Fruit fly (Drosophila melanogaster) whole organism, prepupa: ENCODE measurements around the gene CG3961.
A peak's percentile ranks its signal among the peaks of the same experiment; 100 is the strongest.

Experiments
- Blimp-1 ChIP-seq: fragments of 200-800 bp; sonication (Bioruptor generic); optimal IDR thresholded peaks from 3 replicates; lab custom pipeline; 2017; ENCODE audit warnings: missing biosample characterization, missing genetic modification characterization, mild to moderate bottlenecking, moderate library complexity, missing genetic modification reagents
- CG10669 ChIP-seq: fragments of 200-800 bp; sonication (Bioruptor generic); optimal IDR thresholded peaks from 3 replicates; lab custom pipeline; 2018; ENCODE audit warnings: missing biosample characterization, mild to moderate bottlenecking, missing genetic modification characterization, moderate library complexity
- CG11294 ChIP-seq: fragments of 200-800 bp; sonication (Bioruptor generic); IDR thresholded peaks from 2 replicates; pipeline ENCODE4 v1.3.6; 2022; ENCODE audit warnings: missing biosample characterization, missing genetic modification characterization
- CG11902 ChIP-seq: fragments of 200-800 bp; sonication (Bioruptor generic); optimal IDR thresholded peaks from 3 replicates; lab custom pipeline; 2016; ENCODE audit warnings: missing biosample characterization, missing genetic modification characterization
- CG1621 ChIP-seq: fragments of 200-800 bp; sonication (Bioruptor generic); optimal IDR thresholded peaks from 3 replicates; lab custom pipeline; 2018; ENCODE audit warnings: missing biosample characterization, mild to moderate bottlenecking, missing genetic modification characterization
- CG3032 ChIP-seq: fragments of 200-800 bp; optimal IDR thresholded peaks from 2 replicates; lab custom pipeline; 2019; ENCODE audit warnings: missing biosample characterization, mild to moderate bottlenecking, missing genetic modification characterization, moderate library complexity
- CG31627 ChIP-seq: fragments of 200-800 bp; sonication (Bioruptor generic); optimal IDR thresholded peaks from 3 replicates; lab custom pipeline; 2016; ENCODE audit warnings: missing biosample characterization, missing genetic modification characterization
- CG34406 ChIP-seq: fragments of 200-800 bp; sonication (Bioruptor generic); optimal IDR thresholded peaks from 3 replicates; lab custom pipeline; 2016; ENCODE audit warnings: missing biosample characterization, missing genetic modification characterization
- CG3919 ChIP-seq: fragments of 200-800 bp; sonication (Bioruptor generic); optimal IDR thresholded peaks from 3 replicates; lab custom pipeline; 2016; ENCODE audit warnings: missing biosample characterization, missing genetic modification characterization
- CG6163 ChIP-seq: fragments of 200-800 bp; sonication (Bioruptor generic); IDR thresholded peaks from 3 replicates; pipeline ENCODE4 v1.3.6; 2022; ENCODE audit warnings: missing biosample characterization, missing genetic modification characterization
- CG6792 ChIP-seq: fragments of 200-800 bp; sonication (Bioruptor generic); optimal IDR thresholded peaks from 3 replicates; lab custom pipeline; 2016; ENCODE audit warnings: missing biosample characterization, missing genetic modification characterization
- CG6808 ChIP-seq: fragments of 200-800 bp; sonication (Bioruptor generic); optimal IDR thresholded peaks from 3 replicates; lab custom pipeline; 2017; ENCODE audit warnings: missing biosample characterization, missing genetic modification characterization, mild to moderate bottlenecking, moderate library complexity, missing genetic modification reagents
- CG6854 ChIP-seq: fragments of 200-800 bp; sonication (Bioruptor generic); optimal IDR thresholded peaks from 2 replicates; lab custom pipeline; 2017; ENCODE audit warnings: missing biosample characterization, mild to moderate bottlenecking, missing genetic modification characterization
- CG7368 ChIP-seq: fragments of 200-800 bp; sonication (Bioruptor generic); optimal IDR thresholded peaks from 3 replicates; lab custom pipeline; 2016; ENCODE audit warnings: missing biosample characterization, missing genetic modification characterization
- CG8119 ChIP-seq: fragments of 200-800 bp; sonication (Bioruptor generic); IDR thresholded peaks from 3 replicates; pipeline ENCODE4 v1.3.6; 2022; ENCODE audit warnings: missing biosample characterization, missing genetic modification characterization
- CG8319 ChIP-seq: fragments of 200-800 bp; sonication (Bioruptor generic); optimal IDR thresholded peaks from 3 replicates; lab custom pipeline; 2016; ENCODE audit warnings: missing biosample characterization, missing genetic modification characterization
- CG8632 ChIP-seq: fragments of 200-800 bp; sonication (Bioruptor generic); optimal IDR thresholded peaks from 3 replicates; lab custom pipeline; 2016; ENCODE audit warnings: missing biosample characterization, missing genetic modification characterization
- CG9139 ChIP-seq: fragments of 200-800 bp; sonication (Bioruptor generic); optimal IDR thresholded peaks from 3 replicates; lab custom pipeline; 2017; ENCODE audit warnings: missing biosample characterization, mild to moderate bottlenecking, missing genetic modification characterization
- Eip75B ChIP-seq: fragments of 200-800 bp; sonication (Bioruptor generic); optimal IDR thresholded peaks from 3 replicates; lab custom pipeline; 2016; ENCODE audit warnings: missing biosample characterization, missing genetic modification characterization
- Eip78C ChIP-seq: fragments of 200-800 bp; sonication (Bioruptor generic); peaks from one replicate; lab custom pipeline; 2016; ENCODE audit warnings: missing biosample characterization, missing genetic modification characterization
- Eip93F ChIP-seq: fragments of 200-800 bp; sonication (Bioruptor generic); optimal IDR thresholded peaks from 2 replicates; lab custom pipeline; 2016; ENCODE audit warnings: missing biosample characterization, mild to moderate bottlenecking, missing genetic modification characterization
- Gug ChIP-seq: fragments of 200-800 bp; sonication (Bioruptor generic); IDR thresholded peaks from 2 replicates; pipeline ENCODE4 v1.3.6; 2022; ENCODE audit warnings: missing biosample characterization, missing genetic modification characterization
- Hr39 ChIP-seq: fragments of 200-800 bp; sonication (Bioruptor generic); optimal IDR thresholded peaks from 2 replicates; lab custom pipeline; 2016; ENCODE audit warnings: missing biosample characterization, missing genetic modification characterization
- Hr4 ChIP-seq: fragments of 200-800 bp; sonication (Bioruptor generic); optimal IDR thresholded peaks from 3 replicates; lab custom pipeline; 2016; ENCODE audit warnings: missing biosample characterization, missing genetic modification characterization
- Met ChIP-seq: fragments of 200-800 bp; sonication (Bioruptor generic); optimal IDR thresholded peaks from 3 replicates; lab custom pipeline; 2016; ENCODE audit warnings: missing biosample characterization, missing genetic modification characterization
- OdsH ChIP-seq: fragments of 200-800 bp; sonication (Bioruptor generic); optimal IDR thresholded peaks from 3 replicates; lab custom pipeline; 2016; ENCODE audit warnings: missing biosample characterization, missing genetic modification characterization
- Smox ChIP-seq: fragments of 200-800 bp; sonication (Bioruptor generic); optimal IDR thresholded peaks from 3 replicates; lab custom pipeline; 2016; ENCODE audit warnings: missing biosample characterization, missing genetic modification characterization
- Sox14 ChIP-seq: fragments of 200-800 bp; sonication (Bioruptor generic); optimal IDR thresholded peaks from 3 replicates; lab custom pipeline; 2016; ENCODE audit warnings: missing biosample characterization, missing genetic modification characterization
- Sox15 ChIP-seq: fragments of 200-800 bp; sonication (Bioruptor generic); optimal IDR thresholded peaks from 3 replicates; lab custom pipeline; 2016; ENCODE audit warnings: missing biosample characterization, missing genetic modification characterization
- achi ChIP-seq: fragments of 200-800 bp; sonication (Bioruptor generic); optimal IDR thresholded peaks from 3 replicates; lab custom pipeline; 2016; ENCODE audit warnings: missing biosample characterization, missing genetic modification characterization
- acj6 ChIP-seq: fragments of 200-800 bp; sonication (Bioruptor generic); optimal IDR thresholded peaks from 3 replicates; lab custom pipeline; 2016; ENCODE audit warnings: missing biosample characterization, missing genetic modification characterization
- cyc ChIP-seq: fragments of 200-800 bp; sonication (Bioruptor generic); optimal IDR thresholded peaks from 3 replicates; lab custom pipeline; 2016; ENCODE audit warnings: missing biosample characterization, missing genetic modification characterization
- esn ChIP-seq: fragments of 200-800 bp; sonication (Bioruptor generic); optimal IDR thresholded peaks from 2 replicates; lab custom pipeline; 2016; ENCODE audit warnings: missing biosample characterization, mild to moderate bottlenecking, missing genetic modification characterization, moderate library complexity
- fd85E ChIP-seq: fragments of 200-800 bp; sonication (Bioruptor generic); optimal IDR thresholded peaks from 3 replicates; lab custom pipeline; 2016; ENCODE audit warnings: missing biosample characterization, missing genetic modification characterization
- lz ChIP-seq: fragments of 200-800 bp; sonication (Bioruptor generic); optimal IDR thresholded peaks from 3 replicates; lab custom pipeline; 2016; ENCODE audit warnings: missing biosample characterization, missing genetic modification characterization
- pdm3 ChIP-seq: fragments of 200-800 bp; sonication (Bioruptor generic); optimal IDR thresholded peaks from 3 replicates; lab custom pipeline; 2016; ENCODE audit warnings: missing biosample characterization, missing genetic modification characterization
- spab ChIP-seq: fragments of 200-800 bp; sonication (Bioruptor generic); optimal IDR thresholded peaks from 2 replicates; lab custom pipeline; 2017; ENCODE audit warnings: missing biosample characterization, mild to moderate bottlenecking, missing genetic modification characterization, missing genetic modification reagents
- ss ChIP-seq, 2 experiments: fragments of 200-800 bp; sonication (Bioruptor generic); optimal IDR thresholded peaks; 2 replicates in 1 of 2; 3 replicates in 1 of 2; lab custom pipeline; 2017 to 2018; ENCODE audit warnings: mild to moderate bottlenecking in 2 of 2, missing biosample characterization in 2 of 2, missing genetic modification characterization in 2 of 2, moderate library complexity in 1 of 2
- svp ChIP-seq: fragments of 200-800 bp; sonication (Bioruptor generic); peaks from one replicate; lab custom pipeline; 2016; ENCODE audit warnings: missing biosample characterization, missing genetic modification characterization
- vri ChIP-seq: fragments of 200-800 bp; sonication (Bioruptor generic); optimal IDR thresholded peaks from 3 replicates; lab custom pipeline; 2016; ENCODE audit warnings: missing biosample characterization, mild to moderate bottlenecking, missing genetic modification characterization

CG3961 gene

dm6 chr3L:18861893-18862292, 28.4 kb downstream of the CG3961 start:
- no peak for TF ChIP-seq Eip78C (GFP tag; lab: Kevin White, UChicago)

- no peak for TF ChIP-seq Met (GFP tag; lab: Kevin White, UChicago)
These were observed 29.8 kb downstream of the CG3961 start for dm6 chr3L:18860467-18860866.

- TF ChIP-seq CG8119 (no peak), Sox15 (GFP tag; lab: Kevin White, UChicago) (no peak), CG11902 (GFP tag; lab: Kevin White, UChicago) (no peak)
These were observed 35.9 kb downstream of the CG3961 start for dm6 chr3L:18854412-18854811.

DNA sequence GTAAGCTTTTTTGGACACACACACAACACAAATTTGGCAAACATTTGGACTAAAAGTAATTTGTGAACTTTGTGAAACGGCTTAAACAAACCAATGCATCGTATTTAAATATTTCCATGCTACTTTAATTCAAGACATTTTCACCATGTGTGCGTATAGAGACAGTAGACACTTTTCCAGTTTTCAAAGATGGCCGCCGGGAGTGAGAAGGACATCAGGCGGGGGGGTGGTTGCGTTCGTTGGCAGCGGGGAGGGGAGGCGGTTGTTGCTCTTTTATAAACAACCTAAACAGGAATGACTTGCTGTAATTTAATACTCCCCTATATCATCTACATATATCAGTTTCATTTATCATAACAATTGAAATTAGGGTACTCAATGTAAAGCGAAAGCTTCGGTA, 36.8 kb downstream of the CG3961 start:
- TF ChIP-seq Sox14 (GFP tag; lab: Kevin White, UChicago) = no peak
- no peak for TF ChIP-seq CG3919
- no peak for TF ChIP-seq pdm3 (GFP tag; lab: Kevin White, UChicago)
- TF ChIP-seq CG9139 (GFP tag; lab: Kevin White, UChicago) = no peak
- TF ChIP-seq ss (GFP tag; optimal IDR thresholded peaks at IDR 0.05; lab: Kevin White, UChicago) = no peak
- TF ChIP-seq CG7368 (GFP tag; lab: Kevin White, UChicago) = no peak
- TF ChIP-seq CG11294 (GFP tag; lab: Robert Waterston, UW) = no peak
- TF ChIP-seq CG8319 (GFP tag; lab: Kevin White, UChicago) = no peak
- TF ChIP-seq CG6163 (GFP tag; lab: Robert Waterston, UW) = no peak
- no peak for TF ChIP-seq CG10669
- TF ChIP-seq fd85E (GFP tag; lab: Kevin White, UChicago) = no peak
- TF ChIP-seq Met (GFP tag; lab: Kevin White, UChicago) = no peak
- no peak for TF ChIP-seq Gug (GFP tag; lab: Robert Waterston, UW)
- no peak for TF ChIP-seq CG3032
- no peak for TF ChIP-seq Hr4 (GFP tag; lab: Kevin White, UChicago)
- TF ChIP-seq Eip75B = no peak
- TF ChIP-seq CG8632 = no peak
- no peak for TF ChIP-seq svp (GFP tag; lab: Kevin White, UChicago)
- TF ChIP-seq lz (GFP tag; lab: Kevin White, UChicago) = no peak
- TF ChIP-seq, all 60 proteins: peak for 0

- TF ChIP-seq Eip78C (GFP tag; lab: Kevin White, UChicago) = no peak
- no peak for TF ChIP-seq CG7368 (GFP tag; lab: Kevin White, UChicago)
- no peak for TF ChIP-seq CG1621 (tag; lab: Kevin White, UChicago)
- no peak for TF ChIP-seq Sox14 (GFP tag; lab: Kevin White, UChicago)
These were observed 38.1 kb downstream of the CG3961 start for dm6 chr3L:18852223-18852622.

DNA sequence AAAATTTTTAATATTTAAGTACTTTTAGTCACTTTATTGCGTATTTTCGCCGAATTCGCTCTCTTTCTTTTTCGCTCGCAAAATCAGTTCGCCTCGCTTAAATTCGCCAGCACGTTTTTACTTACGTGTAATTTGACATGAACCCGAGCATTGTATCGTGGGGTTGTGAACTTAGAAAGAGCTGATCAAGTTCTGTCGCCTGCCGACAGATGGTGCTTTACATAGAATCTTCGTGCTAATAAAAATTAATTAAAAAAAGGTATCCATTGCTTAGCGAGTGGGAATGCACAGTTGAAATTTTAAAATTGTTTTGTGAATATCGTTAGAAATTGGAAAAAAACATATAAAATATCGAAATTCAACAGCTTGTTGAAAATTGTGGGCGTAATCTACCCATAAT, 41.8 kb downstream of the CG3961 start:
- no peak for TF ChIP-seq spab (GFP tag; lab: Kevin White, UChicago)
- peak; percentile 25 for TF ChIP-seq acj6 (GFP tag; lab: Kevin White, UChicago)
- TF ChIP-seq CG6792 (GFP tag; lab: Kevin White, UChicago) = peak; percentile 17
- TF ChIP-seq CG31627 (GFP tag; lab: Kevin White, UChicago) = peak; percentile 63
- peak; percentile 10 for TF ChIP-seq vri (GFP tag; lab: Kevin White, UChicago)
- no peak for TF ChIP-seq Blimp-1
- no peak for TF ChIP-seq CG11294 (GFP tag; lab: Robert Waterston, UW)
- TF ChIP-seq CG8319 (GFP tag; lab: Kevin White, UChicago) = peak; percentile 0
- TF ChIP-seq cyc (GFP tag; lab: Kevin White, UChicago) = peak; percentile 59
- peak; percentile 37 for TF ChIP-seq Smox (GFP tag; lab: Kevin White, UChicago)
- peak; percentile 66 for TF ChIP-seq esn (GFP tag; lab: Kevin White, UChicago)
- peak; percentile 56 for TF ChIP-seq lz (GFP tag; lab: Kevin White, UChicago)
- TF ChIP-seq OdsH = peak; percentile 43
- peak; percentile 1 for TF ChIP-seq Eip93F
- TF ChIP-seq achi = peak; percentile 16
- peak; percentile 66 for TF ChIP-seq pdm3 (GFP tag; lab: Kevin White, UChicago)
- peak; percentile 44 for TF ChIP-seq Eip75B
- TF ChIP-seq CG6163 (GFP tag; lab: Robert Waterston, UW) = no peak
- peak; percentile 35 for TF ChIP-seq Hr4 (GFP tag; lab: Kevin White, UChicago)
- no peak for TF ChIP-seq CG11902 (GFP tag; lab: Kevin White, UChicago)
- no peak for TF ChIP-seq CG6854 (GFP tag; lab: Kevin White, UChicago)
- TF ChIP-seq Hr39 (GFP tag; lab: Kevin White, UChicago) = peak; percentile 53
- TF ChIP-seq Met (GFP tag; lab: Kevin White, UChicago) = peak; percentile 46
- peak; percentile 13 for TF ChIP-seq CG7368 (GFP tag; lab: Kevin White, UChicago)
- TF ChIP-seq CG34406 = no peak
- TF ChIP-seq CG6808 (GFP tag; lab: Kevin White, UChicago) = no peak
- TF ChIP-seq CG3032 = peak; percentile 39
